Worm (Caenorhabditis elegans): Measurements from ENCODE around the gene ucr-2.3.

ucr-2.3 gene

ce11 chrIII:839491-839890 lies 40.2 kb upstream of the ucr-2.3 start, which contains the start of gene dos-3:
TSS of gene dos-3 (minus strand) at chrIII:839591.
- TF ChIP-seq nhr-237 (tag; optimal IDR thresholded peaks at IDR 0.05) (no peak), mep-1 (tag; optimal IDR thresholded peaks at IDR 0.05) (no peak), cnd-1 (tag; optimal IDR thresholded peaks at IDR 0.05) (no peak), lin-32 (GFP tag; optimal IDR thresholded peaks at IDR 0.05) (no peak), ces-1 (GFP tag; optimal IDR thresholded peaks at IDR 0.05) (no peak)

DNA sequence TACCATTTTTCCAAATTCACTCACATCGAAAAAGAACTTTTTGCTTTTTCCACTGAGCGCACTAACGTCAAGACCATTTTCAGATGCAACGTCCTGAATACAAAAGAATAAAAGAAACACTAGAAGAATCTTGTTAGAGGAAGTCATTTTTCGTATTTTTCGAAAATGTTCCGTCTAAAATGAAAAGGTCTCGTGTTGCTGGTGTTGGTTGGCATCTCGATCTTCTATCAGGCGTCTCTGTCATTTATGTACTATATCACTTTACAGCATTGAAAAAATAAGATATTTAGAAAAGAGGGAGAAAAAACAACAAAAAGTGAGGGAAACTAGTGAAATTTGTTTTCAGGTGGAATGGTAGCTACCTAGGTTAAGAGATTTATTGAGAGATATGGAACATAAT lies 38.5 kb upstream of the ucr-2.3 start, which contains the start of gene K02F3.9:
Gene K02F3.9, minus strand, starts transcription at position 190 of the 400 bp plus-strand sequence.
- no peak for TF ChIP-seq ham-2 (GFP tag; optimal IDR thresholded peaks at IDR 0.05)
- no peak for TF ChIP-seq unc-120 (tag; optimal IDR thresholded peaks at IDR 0.05; ENCODE audit: poor library complexity, severe bottlenecking)
- no peak for TF ChIP-seq mep-1 (tag; optimal IDR thresholded peaks at IDR 0.05)
- TF ChIP-seq blmp-1 (tag; optimal IDR thresholded peaks at IDR 0.05), result no peak
- TF ChIP-seq nhr-28 (tag; optimal IDR thresholded peaks at IDR 0.05), result no peak
- no peak for TF ChIP-seq sptf-1 (tag; optimal IDR thresholded peaks at IDR 0.05)
- TF ChIP-seq ztf-11 (tag; optimal IDR thresholded peaks at IDR 0.05), result no peak
- no peak for TF ChIP-seq cnd-1 (tag; optimal IDR thresholded peaks at IDR 0.05)

- TF ChIP-seq nhr-76 (tag; optimal IDR thresholded peaks at IDR 0.05), result no peak
- no peak for TF ChIP-seq mls-2 (tag; optimal IDR thresholded peaks at IDR 0.05)
- no peak for TF ChIP-seq lsy-2 (tag; optimal IDR thresholded peaks at IDR 0.05)
- no peak for TF ChIP-seq drap-1 (GFP tag; optimal IDR thresholded peaks at IDR 0.05)
- no peak for TF ChIP-seq ces-1 (GFP tag; optimal IDR thresholded peaks at IDR 0.05)
- TF ChIP-seq unc-120 (tag; optimal IDR thresholded peaks at IDR 0.05; ENCODE audit: poor library complexity, severe bottlenecking), result no peak
- TF ChIP-seq lin-13 (tag; optimal IDR thresholded peaks at IDR 0.05), result no peak
- TF ChIP-seq M03D4.4 (tag; optimal IDR thresholded peaks at IDR 0.05), result no peak
- TF ChIP-seq snpc-4 (tag; optimal IDR thresholded peaks at IDR 0.05), result no peak
- no peak for TF ChIP-seq nhr-237 (tag; optimal IDR thresholded peaks at IDR 0.05)
- no peak for TF ChIP-seq flh-1 (GFP tag; optimal IDR thresholded peaks at IDR 0.05)
- TF ChIP-seq sem-2 (GFP tag; optimal IDR thresholded peaks at IDR 0.05), result no peak
- no peak for TF ChIP-seq elt-1 (tag; optimal IDR thresholded peaks at IDR 0.05; ENCODE audit: borderline replicate concordance, insufficient read depth)
- TF ChIP-seq unc-39 (tag; optimal IDR thresholded peaks at IDR 0.05), result no peak
Measured at ce11 chrIII:842630-843029, 37.0 kb upstream of the ucr-2.3 start, which contains the start of gene far-8. TSS of gene far-8 (plus strand) at chrIII:842930.

DNA sequence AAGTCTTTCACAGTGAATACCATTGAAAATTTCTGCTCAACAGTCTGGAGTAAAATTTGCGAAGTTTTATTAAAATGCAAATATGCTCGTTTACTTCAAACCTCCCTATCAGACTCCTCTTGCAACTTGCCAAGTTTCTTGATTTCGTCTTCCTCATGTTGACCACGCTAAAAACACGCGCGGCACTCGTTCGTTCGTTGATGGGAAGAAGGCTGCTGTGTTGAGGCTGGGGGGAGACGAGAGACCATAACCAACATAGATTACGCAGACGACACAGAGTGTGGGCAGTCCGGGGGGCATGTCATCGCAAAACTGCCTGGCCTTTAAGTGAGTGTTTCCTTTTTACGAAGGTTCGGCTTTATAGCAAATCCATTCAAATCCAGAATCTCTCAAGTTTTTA lies 35.7 kb upstream of the ucr-2.3 start:
- TF ChIP-seq drap-1 (GFP tag; optimal IDR thresholded peaks at IDR 0.05) (no peak), nhr-28 (tag; optimal IDR thresholded peaks at IDR 0.05) (no peak), hlh-1 (tag; optimal IDR thresholded peaks at IDR 0.05) (no peak), ztf-11 (tag; optimal IDR thresholded peaks at IDR 0.05) (peak; percentile 14), mls-2 (tag; optimal IDR thresholded peaks at IDR 0.05) (peak; percentile 17), ceh-43 (GFP tag; optimal IDR thresholded peaks at IDR 0.05) (no peak), M03D4.4 (tag; optimal IDR thresholded peaks at IDR 0.05) (no peak), sem-2 (GFP tag; optimal IDR thresholded peaks at IDR 0.05) (no peak), unc-120 (tag; optimal IDR thresholded peaks at IDR 0.05; ENCODE audit: poor library complexity, severe bottlenecking) (no peak), ceh-83 (GFP tag; optimal IDR thresholded peaks at IDR 0.05) (no peak), mep-1 (tag; optimal IDR thresholded peaks at IDR 0.05) (no peak), unc-39 (tag; optimal IDR thresholded peaks at IDR 0.05) (no peak), tbx-8 (GFP tag; optimal IDR thresholded peaks at IDR 0.05) (no peak), zip-8 (tag; optimal IDR thresholded peaks at IDR 0.05) (no peak), cnd-1 (tag; optimal IDR thresholded peaks at IDR 0.05) (no peak)

DNA sequence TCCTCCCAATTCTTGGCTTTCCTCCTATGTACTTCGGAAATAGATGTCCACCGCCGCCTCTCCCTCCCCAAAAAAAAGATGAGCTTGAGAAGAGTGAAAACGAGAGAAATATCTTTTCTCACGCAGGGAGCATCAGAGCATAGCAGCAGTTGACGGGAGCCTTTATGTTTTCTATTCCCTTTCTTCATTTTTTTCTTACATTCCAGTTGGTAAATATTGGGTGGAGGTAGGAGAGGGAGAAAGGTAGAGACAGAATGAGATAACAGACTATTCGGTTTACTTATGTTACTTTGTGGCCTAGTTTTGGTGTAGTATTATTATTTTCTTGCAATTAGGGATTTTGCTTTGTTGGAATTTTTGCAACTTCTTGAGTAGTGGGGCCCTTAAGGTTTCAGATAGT lies 35.1 kb upstream of the ucr-2.3 start:
- TF ChIP-seq hlh-1 (tag; optimal IDR thresholded peaks at IDR 0.05) (no peak), M03D4.4 (tag; optimal IDR thresholded peaks at IDR 0.05) (no peak), cnd-1 (tag; optimal IDR thresholded peaks at IDR 0.05) (no peak), mls-2 (tag; optimal IDR thresholded peaks at IDR 0.05) (no peak), lin-32 (GFP tag; optimal IDR thresholded peaks at IDR 0.05) (no peak), snpc-4 (tag; optimal IDR thresholded peaks at IDR 0.05) (no peak), pha-4 (tag; optimal IDR thresholded peaks at IDR 0.05) (no peak), flh-1 (GFP tag; optimal IDR thresholded peaks at IDR 0.05) (no peak), drap-1 (GFP tag; optimal IDR thresholded peaks at IDR 0.05) (no peak), sem-2 (GFP tag; optimal IDR thresholded peaks at IDR 0.05) (no peak), blmp-1 (tag; optimal IDR thresholded peaks at IDR 0.05) (no peak), mep-1 (tag; optimal IDR thresholded peaks at IDR 0.05) (no peak), ceh-39 (tag; optimal IDR thresholded peaks at IDR 0.05) (no peak), ham-2 (GFP tag; optimal IDR thresholded peaks at IDR 0.05) (no peak)

Measured in whole organism, mixed stage, embryonic.